Fruit fly (Drosophila melanogaster): ENCODE data around the gene CG32700.

CG32700 gene

dm6 chrX:9583440-9584103 is 32.9 kb upstream of the CG32700 start:
- TF ChIP-seq dsf (GFP tag; optimal IDR thresholded peaks at IDR 0.05; ENCODE audit: borderline replicate concordance) (no peak), rgr (GFP tag; optimal IDR thresholded peaks at IDR 0.05) (peak; percentile 75), Jra (GFP tag; optimal IDR thresholded peaks at IDR 0.05) (no peak), woc (GFP tag; optimal IDR thresholded peaks at IDR 0.05) (no peak), tai (GFP tag; optimal IDR thresholded peaks at IDR 0.05) (no peak), brk (GFP tag; optimal IDR thresholded peaks at IDR 0.05) (no peak), GATAd (GFP tag; optimal IDR thresholded peaks at IDR 0.05) (no peak), Mio (GFP tag; optimal IDR thresholded peaks at IDR 0.05) (no peak), dl (GFP tag; optimal IDR thresholded peaks at IDR 0.05; ENCODE audit: insufficient read depth in 1 of 2, partially characterized antibody in 2 of 2) (no peak), OdsH (GFP tag; optimal IDR thresholded peaks at IDR 0.05) (peak; percentile 79), Myc (optimal IDR thresholded peaks at IDR 0.05) (no peak), sage (GFP tag; optimal IDR thresholded peaks at IDR 0.05) (peak; percentile 58), dmrt93B (GFP tag; optimal IDR thresholded peaks at IDR 0.05) (peak; percentile 62), pan (optimal IDR thresholded peaks at IDR 0.05) (no peak), Rel (GFP tag; optimal IDR thresholded peaks at IDR 0.05) (peak; percentile 49), Rel (tag; optimal IDR thresholded peaks at IDR 0.05) (no peak), CrebA (GFP tag; optimal IDR thresholded peaks at IDR 0.05; ENCODE audit: borderline replicate concordance) (peak; percentile 28), CG9705 (GFP tag; optimal IDR thresholded peaks at IDR 0.05) (peak; percentile 16), Dfd (GFP tag; optimal IDR thresholded peaks at IDR 0.05) (no peak), psq (GFP tag; optimal IDR thresholded peaks at IDR 0.05) (peak; percentile 37), jim (GFP tag; optimal IDR thresholded peaks at IDR 0.05) (no peak), Hr83 (GFP tag; optimal IDR thresholded peaks at IDR 0.05; ENCODE audit: poor library complexity, severe bottlenecking) (no peak), sv (GFP tag; optimal IDR thresholded peaks at IDR 0.05) (peak; percentile 89), usp (GFP tag; optimal IDR thresholded peaks at IDR 0.05) (no peak), HLH106 (tag; optimal IDR thresholded peaks at IDR 0.05) (peak; percentile 79), foxo (GFP tag; optimal IDR thresholded peaks at IDR 0.05) (peak in 1 of 2 experiments; percentile 86), ey (GFP tag; optimal IDR thresholded peaks at IDR 0.05) (peak; percentile 69), br (GFP tag; optimal IDR thresholded peaks at IDR 0.05) (peak; percentile 46), Hnf4 (GFP tag; optimal IDR thresholded peaks at IDR 0.05) (no peak), fru (GFP tag; optimal IDR thresholded peaks at IDR 0.05) (peak; percentile 81), h (GFP tag; optimal IDR thresholded peaks at IDR 0.05) (peak; percentile 65), Vsx2 (GFP tag; optimal IDR thresholded peaks at IDR 0.05; ENCODE audit: partially characterized antibody) (no peak), Dif (GFP tag; optimal IDR thresholded peaks at IDR 0.05; ENCODE audit: partially characterized antibody) (no peak), Abd-B (GFP tag; optimal IDR thresholded peaks at IDR 0.05) (no peak), Sp1 (GFP tag; optimal IDR thresholded peaks at IDR 0.05) (peak; percentile 74), N (GFP tag; optimal IDR thresholded peaks at IDR 0.05) (no peak), CG32264 (GFP tag; optimal IDR thresholded peaks at IDR 0.05) (peak; percentile 17), Hr78 (GFP tag; optimal IDR thresholded peaks at IDR 0.05) (no peak), lola (GFP tag; optimal IDR thresholded peaks at IDR 0.05) (no peak)

- TF ChIP-seq CG32264 (GFP tag; optimal IDR thresholded peaks at IDR 0.05) (no peak), Hnf4 (GFP tag; optimal IDR thresholded peaks at IDR 0.05) (peak; percentile 22), Hr83 (GFP tag; optimal IDR thresholded peaks at IDR 0.05; ENCODE audit: poor library complexity, severe bottlenecking) (no peak), Rel (GFP tag; optimal IDR thresholded peaks at IDR 0.05) (no peak), Rel (tag; optimal IDR thresholded peaks at IDR 0.05) (peak; percentile 25), lola (GFP tag; optimal IDR thresholded peaks at IDR 0.05) (no peak), CrebA (GFP tag; optimal IDR thresholded peaks at IDR 0.05; ENCODE audit: borderline replicate concordance) (no peak), dmrt93B (GFP tag; optimal IDR thresholded peaks at IDR 0.05) (peak; percentile 41), br (GFP tag; optimal IDR thresholded peaks at IDR 0.05) (peak; percentile 36), usp (GFP tag; optimal IDR thresholded peaks at IDR 0.05) (no peak), sage (GFP tag; optimal IDR thresholded peaks at IDR 0.05) (no peak), N (GFP tag; optimal IDR thresholded peaks at IDR 0.05) (no peak), Hr78 (GFP tag; optimal IDR thresholded peaks at IDR 0.05) (no peak), ey (GFP tag; optimal IDR thresholded peaks at IDR 0.05) (peak; percentile 55), sv (GFP tag; optimal IDR thresholded peaks at IDR 0.05) (no peak), dl (GFP tag; optimal IDR thresholded peaks at IDR 0.05; ENCODE audit: insufficient read depth in 1 of 2, partially characterized antibody in 2 of 2) (no peak), pan (optimal IDR thresholded peaks at IDR 0.05) (no peak), h (GFP tag; optimal IDR thresholded peaks at IDR 0.05) (peak; percentile 68), Mio (GFP tag; optimal IDR thresholded peaks at IDR 0.05) (no peak), woc (GFP tag; optimal IDR thresholded peaks at IDR 0.05) (peak; percentile 36), tai (GFP tag; optimal IDR thresholded peaks at IDR 0.05) (no peak), Dfd (GFP tag; optimal IDR thresholded peaks at IDR 0.05) (peak; percentile 14), Dif (GFP tag; optimal IDR thresholded peaks at IDR 0.05; ENCODE audit: partially characterized antibody) (no peak), Abd-B (GFP tag; optimal IDR thresholded peaks at IDR 0.05) (no peak), CG9705 (GFP tag; optimal IDR thresholded peaks at IDR 0.05) (peak; percentile 1), foxo (GFP tag; optimal IDR thresholded peaks at IDR 0.05) (peak in 1 of 2 experiments; percentile 73), Myc (optimal IDR thresholded peaks at IDR 0.05) (no peak), GATAd (GFP tag; optimal IDR thresholded peaks at IDR 0.05) (no peak), Vsx2 (GFP tag; optimal IDR thresholded peaks at IDR 0.05; ENCODE audit: partially characterized antibody) (no peak), psq (GFP tag; optimal IDR thresholded peaks at IDR 0.05) (peak; percentile 45), Sp1 (GFP tag; optimal IDR thresholded peaks at IDR 0.05) (peak; percentile 76), Jra (GFP tag; optimal IDR thresholded peaks at IDR 0.05) (peak; percentile 20), OdsH (GFP tag; optimal IDR thresholded peaks at IDR 0.05) (peak; percentile 70), brk (GFP tag; optimal IDR thresholded peaks at IDR 0.05) (peak; percentile 40), rgr (GFP tag; optimal IDR thresholded peaks at IDR 0.05) (peak; percentile 57), jim (GFP tag; optimal IDR thresholded peaks at IDR 0.05) (no peak), HLH106 (tag; optimal IDR thresholded peaks at IDR 0.05) (peak; percentile 70), dsf (GFP tag; optimal IDR thresholded peaks at IDR 0.05; ENCODE audit: borderline replicate concordance) (no peak), fru (GFP tag; optimal IDR thresholded peaks at IDR 0.05) (peak; percentile 64)
These were observed 32.1 kb upstream of the CG32700 start for dm6 chrX:9582659-9583317.
